Worm (Caenorhabditis elegans): ENCODE results near the gene Y37D8A.2.

The Y37D8A.2 gene

DNA sequence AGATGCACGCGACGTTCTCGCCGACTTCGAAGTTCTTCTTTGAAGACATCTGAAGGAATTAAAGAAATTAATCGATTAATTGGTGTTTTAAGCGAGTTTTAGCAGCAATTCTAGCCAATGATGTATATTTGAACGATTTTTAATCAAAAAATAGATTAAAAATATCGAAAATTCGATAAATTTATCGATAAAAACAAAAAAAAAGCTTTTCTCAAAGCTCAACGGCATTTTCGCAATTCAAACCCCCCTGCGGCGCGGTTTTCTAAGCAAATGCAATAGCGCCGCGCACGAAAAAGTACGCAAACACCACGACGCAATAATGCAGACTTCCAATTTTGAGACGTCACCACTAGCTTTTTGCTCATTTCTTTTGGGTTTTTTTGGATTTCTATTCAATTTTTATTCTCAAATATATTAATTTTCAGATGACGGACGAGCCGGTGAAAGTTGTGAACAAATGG, 54.6 kb downstream of the Y37D8A.2 start, which contains the start of the genes mrg-1 and spcs-2:
Gene mrg-1 (minus strand): TSS at position 51 of the 461 bp plus-strand sequence.
Gene spcs-2 (plus strand): TSS at position 426 of the 461 bp plus-strand sequence.
- peak; percentile 90 for TF ChIP-seq nhr-23 (tag; optimal IDR thresholded peaks at IDR 0.05)
- no peak for TF ChIP-seq elt-3 (tag; optimal IDR thresholded peaks at IDR 0.05)
- no peak for TF ChIP-seq mml-1 (tag; optimal IDR thresholded peaks at IDR 0.05)
- TF ChIP-seq nhr-76 (tag; optimal IDR thresholded peaks at IDR 0.05) = no peak
- no peak for TF ChIP-seq ZK546.5 (tag; optimal IDR thresholded peaks at IDR 0.05)
- peak; percentile 40 for TF ChIP-seq elt-1 (tag; optimal IDR thresholded peaks at IDR 0.05)
- TF ChIP-seq fkh-10 (GFP tag; optimal IDR thresholded peaks at IDR 0.05) = peak; percentile 21
- peak; percentile 77 for TF ChIP-seq lsy-12 (tag; optimal IDR thresholded peaks at IDR 0.05)
- TF ChIP-seq ztf-11 (tag; optimal IDR thresholded peaks at IDR 0.05) = no peak
- peak; percentile 91 for TF ChIP-seq pha-4 (tag; optimal IDR thresholded peaks at IDR 0.05)
- peak; percentile 52 for TF ChIP-seq egl-5 (tag; optimal IDR thresholded peaks at IDR 0.05)
- TF ChIP-seq ceh-9 (tag; optimal IDR thresholded peaks at IDR 0.05) = no peak
- no peak for TF ChIP-seq aly-2 (tag; optimal IDR thresholded peaks at IDR 0.05)
- no peak for TF ChIP-seq fkh-2 (tag; optimal IDR thresholded peaks at IDR 0.05)
- peak; percentile 85 for TF ChIP-seq nhr-25 (tag; optimal IDR thresholded peaks at IDR 0.05)
- TF ChIP-seq pqm-1 (tag; optimal IDR thresholded peaks at IDR 0.05) = peak; percentile 20
- no peak for TF ChIP-seq ceh-16 (tag; optimal IDR thresholded peaks at IDR 0.05)
- TF ChIP-seq R02D3.7 (tag; optimal IDR thresholded peaks at IDR 0.05) = peak; percentile 83
- TF ChIP-seq nhr-67 (tag; optimal IDR thresholded peaks at IDR 0.05) = peak; percentile 16
- TF ChIP-seq nfya-1 (tag; optimal IDR thresholded peaks at IDR 0.05; ENCODE audit: insufficient read depth) = peak; percentile 88
- TF ChIP-seq daf-12 (tag; optimal IDR thresholded peaks at IDR 0.05) = no peak
- peak; percentile 88 for TF ChIP-seq lin-39 (tag; optimal IDR thresholded peaks at IDR 0.05)
- peak; percentile 39 for TF ChIP-seq fos-1 (tag; optimal IDR thresholded peaks at IDR 0.05)
- TF ChIP-seq zag-1 (tag; optimal IDR thresholded peaks at IDR 0.05) = peak; percentile 11
- no peak for TF ChIP-seq eor-1 (tag; optimal IDR thresholded peaks at IDR 0.05)
- peak; percentile 63 for TF ChIP-seq ceh-82 (tag; optimal IDR thresholded peaks at IDR 0.05)
- TF ChIP-seq unc-39 (tag; optimal IDR thresholded peaks at IDR 0.05) = no peak
- peak; percentile 70 for TF ChIP-seq skn-1 (tag; optimal IDR thresholded peaks at IDR 0.05)
- TF ChIP-seq egl-27 (tag; optimal IDR thresholded peaks at IDR 0.05) = peak; percentile 73
- TF ChIP-seq hmg-11 (tag; optimal IDR thresholded peaks at IDR 0.05) = peak; percentile 92
- TF ChIP-seq ztf-4 (tag; optimal IDR thresholded peaks at IDR 0.05) = no peak
- no peak for TF ChIP-seq nhr-28 (tag; optimal IDR thresholded peaks at IDR 0.05)
- no peak for TF ChIP-seq nhr-237 (tag; optimal IDR thresholded peaks at IDR 0.05)
- peak; percentile 54 for TF ChIP-seq jun-1 (tag; optimal IDR thresholded peaks at IDR 0.05)
- TF ChIP-seq snpc-4 (tag; optimal IDR thresholded peaks at IDR 0.05) = peak; percentile 85
- TF ChIP-seq ceh-28 (tag; optimal IDR thresholded peaks at IDR 0.05) = peak; percentile 93
- no peak for TF ChIP-seq nhr-11 (tag; optimal IDR thresholded peaks at IDR 0.05)
- TF ChIP-seq nhr-77 (tag; optimal IDR thresholded peaks at IDR 0.05) = peak; percentile 14
- no peak for TF ChIP-seq ama-1 (optimal IDR thresholded peaks at IDR 0.05)
- TF ChIP-seq tbx-2 (tag; optimal IDR thresholded peaks at IDR 0.05) = peak; percentile 77
- peak; percentile 28 for TF ChIP-seq sea-2 (GFP tag; optimal IDR thresholded peaks at IDR 0.05)
- no peak for TF ChIP-seq mdl-1 (tag; optimal IDR thresholded peaks at IDR 0.05)
- TF ChIP-seq nhr-12 (tag; optimal IDR thresholded peaks at IDR 0.05) = no peak
- TF ChIP-seq nhr-43 (tag; optimal IDR thresholded peaks at IDR 0.05; ENCODE audit: poor library complexity, severe bottlenecking) = peak; percentile 93
- TF ChIP-seq lin-15B (tag; optimal IDR thresholded peaks at IDR 0.05) = peak; percentile 84
- TF ChIP-seq elt-2 (tag; optimal IDR thresholded peaks at IDR 0.05) = peak; percentile 55
- no peak for TF ChIP-seq unc-62 (GFP tag; optimal IDR thresholded peaks at IDR 0.05)
